Worm (Caenorhabditis elegans) whole organism, early embryonic: ENCODE measurements around the gene C13A10.1.

ENCODE experiments used
- B0310.2 ChIP-seq: sonication (generic microtip); optimal IDR thresholded peaks from 2 replicates; lab custom pipeline; 2016; ENCODE audit warnings: mild to moderate bottlenecking, missing genetic modification characterization, missing compliant biosample characterization
- F13C5.2 ChIP-seq: sonication (generic microtip); optimal IDR thresholded peaks from 2 replicates; lab custom pipeline; 2017; ENCODE audit warnings: mild to moderate bottlenecking, missing genetic modification characterization, inconsistent platforms, missing compliant biosample characterization
- aly-1 ChIP-seq: sonication (generic microtip); optimal IDR thresholded peaks from 2 replicates; lab custom pipeline; 2016; ENCODE audit warnings: missing genetic modification characterization, missing compliant biosample characterization
- ama-1 ChIP-seq: fragments of 150-350 bp; optimal IDR thresholded peaks from 2 replicates; lab custom pipeline; 2014
- ceh-13 ChIP-seq: fragments of 200-800 bp; sonication (Bioruptor generic); optimal IDR thresholded peaks from 2 replicates; lab custom pipeline; 2018; ENCODE audit warnings: mild to moderate bottlenecking, missing genetic modification characterization, missing compliant biosample characterization
- ceh-36 ChIP-seq: sonication (generic microtip); optimal IDR thresholded peaks from 2 replicates; lab custom pipeline; 2016; ENCODE audit warnings: missing genetic modification characterization, inconsistent platforms, missing compliant biosample characterization
- ets-7 ChIP-seq: sonication (generic microtip); optimal IDR thresholded peaks from 2 replicates; lab custom pipeline; 2016; ENCODE audit warnings: missing genotype, missing genetic modification characterization, missing compliant biosample characterization
- flt-1 ChIP-seq: fragments of 200-800 bp; sonication (Bioruptor generic); IDR thresholded peaks from 2 replicates; pipeline ENCODE4 v1.3.6; 2022; ENCODE audit warnings: missing genetic modification characterization, missing compliant biosample characterization
- hmbx-1 ChIP-seq: sonication (generic microtip); optimal IDR thresholded peaks from 2 replicates; lab custom pipeline; 2016; ENCODE audit warnings: mild to moderate bottlenecking, missing genetic modification characterization, missing compliant biosample characterization
- hmg-4 ChIP-seq: fragments of 200-800 bp; sonication (Bioruptor generic); optimal IDR thresholded peaks from 2 replicates; lab custom pipeline; 2018; ENCODE audit warnings: mild to moderate bottlenecking, missing genetic modification characterization, missing compliant biosample characterization
- hnd-1 ChIP-seq: sonication (generic microtip); optimal IDR thresholded peaks from 2 replicates; lab custom pipeline; 2016; ENCODE audit warnings: missing genetic modification characterization, missing compliant biosample characterization
- pes-1 ChIP-seq: fragments of 200-800 bp; sonication (Bioruptor generic); IDR thresholded peaks from 2 replicates; pipeline ENCODE4 v1.3.6; 2022; ENCODE audit warnings: missing genetic modification reagents, missing genetic modification characterization, missing compliant biosample characterization
- scrt-1 ChIP-seq: fragments of 200-800 bp; sonication (Bioruptor generic); IDR thresholded peaks from 2 replicates; pipeline ENCODE4 v1.3.6; 2022; ENCODE audit warnings: missing genetic modification characterization, missing compliant biosample characterization
- sea-1 ChIP-seq: fragments of 200-800 bp; sonication (Bioruptor generic); conservative IDR thresholded peaks from 2 replicates; pipeline ENCODE4 v1.3.6; 2022; ENCODE audit warnings: missing genetic modification characterization, missing compliant biosample characterization
- tbx-11 ChIP-seq: fragments of 200-800 bp; sonication (Bioruptor generic); IDR thresholded peaks from 2 replicates; pipeline ENCODE4 v1.3.6; 2022; ENCODE audit warnings: missing genetic modification characterization, missing compliant biosample characterization
- tbx-37 ChIP-seq: fragments of 200-800 bp; sonication (Bioruptor generic); conservative IDR thresholded peaks from 2 replicates; pipeline ENCODE4 v1.3.6; 2022; ENCODE audit warnings: missing genetic modification reagents, missing genetic modification characterization, missing compliant biosample characterization
- tra-4 ChIP-seq: sonication (generic microtip); optimal IDR thresholded peaks from 2 replicates; lab custom pipeline; 2017; ENCODE audit warnings: missing genetic modification characterization, missing compliant biosample characterization

C13A10.1 gene

DNA sequence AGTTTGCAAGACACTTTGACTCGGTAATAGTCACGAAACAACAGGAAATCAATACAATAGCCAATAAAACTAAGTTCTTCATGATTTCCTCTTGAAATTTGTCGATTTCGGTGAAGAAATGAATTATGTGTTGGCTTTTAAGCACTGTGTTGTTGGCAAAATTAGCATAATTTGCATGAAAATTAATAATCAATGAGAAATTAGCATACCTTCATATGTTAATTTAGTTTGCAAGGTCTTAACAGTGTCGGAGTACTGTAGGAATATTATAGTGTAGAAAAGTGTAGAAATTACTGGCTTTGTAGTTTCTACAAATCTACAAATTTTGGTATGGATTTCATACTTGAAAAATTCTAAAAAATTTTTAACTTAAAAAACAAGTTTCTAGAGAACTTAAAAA lies 26.2 kb upstream of the C13A10.1 start, which contains the start of gene F54D12.9:
TSS of gene F54D12.9 (minus strand) at position 101 of the 400 bp plus-strand sequence.
- TF ChIP-seq tbx-11 (no peak), F13C5.2 (tag; lab: Kevin White, UChicago) (no peak), ama-1 (lab: Kevin White, UChicago) (no peak), hnd-1 (no peak), hmbx-1 (tag; lab: Kevin White, UChicago) (no peak), flt-1 (GFP tag; lab: Robert Waterston, UW) (no peak), aly-1 (no peak)

DNA sequence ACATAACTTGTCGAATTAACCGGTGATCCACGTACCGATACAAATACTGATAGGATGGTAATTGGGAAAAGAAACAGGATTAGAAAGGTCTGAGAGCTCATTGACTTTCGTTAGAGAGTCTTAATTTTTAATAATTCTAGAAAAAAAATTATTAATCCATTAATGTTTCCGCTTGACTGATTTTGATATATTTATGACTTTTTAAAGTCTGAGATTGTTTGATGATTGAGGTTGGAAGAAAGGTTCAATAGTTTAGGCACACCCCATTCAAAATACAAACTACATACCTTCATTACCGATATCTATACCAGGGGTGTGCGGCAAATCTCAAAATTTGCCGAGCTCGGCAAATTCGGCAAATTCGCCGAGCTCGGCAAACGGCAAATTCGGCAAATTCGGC lies 22.8 kb upstream of the C13A10.1 start, which contains the start of gene F54D12.10:
TSS of gene F54D12.10 (minus strand) at position 101 of the 400 bp plus-strand sequence.
- TF ChIP-seq B0310.2 (no peak), ceh-36 (tag; lab: Kevin White, UChicago) (no peak)

DNA sequence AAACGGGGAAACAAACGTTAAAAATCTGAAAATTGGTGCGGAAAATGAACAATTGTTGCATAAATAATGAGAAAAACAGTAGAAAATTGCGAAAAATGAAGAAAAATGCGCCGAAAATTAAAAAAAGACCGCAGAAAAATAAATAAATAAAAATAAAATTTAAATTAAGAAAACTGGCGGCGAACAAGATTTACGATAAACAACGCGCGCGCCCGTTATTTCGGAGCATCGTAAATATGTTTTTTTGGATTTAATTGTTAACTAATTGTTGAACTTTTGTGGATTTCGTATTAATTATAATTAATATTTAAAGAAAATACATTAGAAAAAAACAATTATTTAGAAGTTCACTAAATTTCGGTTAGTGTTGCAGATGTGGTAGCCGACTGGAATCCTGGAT lies 21.3 kb upstream of the C13A10.1 start:
- TF ChIP-seq tbx-11, result no peak
- TF ChIP-seq hnd-1, result no peak
- no peak for TF ChIP-seq aly-1

DNA sequence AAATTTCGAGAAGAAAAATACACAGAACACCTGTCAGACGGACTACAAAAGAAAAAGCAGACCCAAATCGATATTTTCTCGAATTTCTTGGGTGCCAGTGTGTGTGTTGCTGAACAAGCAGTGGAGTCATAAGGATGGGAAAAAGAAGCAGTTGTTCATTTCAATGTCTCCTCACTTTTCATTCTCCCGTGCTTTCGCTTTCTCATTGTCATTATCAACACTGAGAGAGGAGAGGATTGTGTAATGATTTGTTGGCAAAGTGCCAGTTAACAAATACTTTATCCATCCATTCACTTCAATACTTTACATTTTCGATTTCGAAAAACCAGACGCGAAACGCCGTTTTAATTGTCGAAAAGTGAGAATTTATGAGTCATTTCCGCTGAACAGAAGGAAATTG lies 20.2 kb upstream of the C13A10.1 start:
- TF ChIP-seq tbx-11 (no peak), scrt-1 (GFP tag; lab: Robert Waterston, UW) (no peak), ceh-36 (tag; lab: Kevin White, UChicago) (no peak), sea-1 (GFP tag; lab: Robert Waterston, UW) (no peak), ceh-13 (GFP tag; lab: Kevin White, UChicago) (no peak), hmg-4 (GFP tag; lab: Kevin White, UChicago) (no peak), aly-1 (no peak), pes-1 (GFP tag; lab: Robert Waterston, UW) (no peak), B0310.2 (no peak), flt-1 (GFP tag; lab: Robert Waterston, UW) (no peak), ets-7 (tag; lab: Kevin White, UChicago) (no peak), F13C5.2 (tag; lab: Kevin White, UChicago) (no peak)

DNA sequence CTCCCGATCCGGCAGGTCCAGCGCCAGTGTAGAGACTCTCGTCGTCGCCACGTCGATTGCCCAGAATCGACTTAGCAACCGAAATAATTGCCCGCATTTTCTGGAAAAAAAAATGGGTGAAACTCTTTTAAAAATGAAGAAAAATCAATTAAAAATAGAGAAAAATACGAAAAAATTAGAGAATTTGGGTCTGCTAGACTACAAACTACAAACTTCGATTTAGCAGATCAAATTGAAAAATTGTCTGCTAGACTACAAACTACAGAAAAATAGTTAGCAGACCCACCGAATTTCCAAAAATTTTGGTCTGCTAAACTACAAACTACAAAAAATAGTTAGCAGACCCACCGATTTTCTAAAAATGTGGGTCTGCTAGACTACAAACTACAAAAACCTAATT lies 19.4 kb upstream of the C13A10.1 start, which contains the start of gene rog-1:
TSS of gene rog-1 (minus strand) at position 101 of the 400 bp plus-strand sequence.
- TF ChIP-seq tbx-11, result no peak
- no peak for TF ChIP-seq pes-1 (GFP tag; lab: Robert Waterston, UW)
- TF ChIP-seq tbx-37, result no peak
- TF ChIP-seq ceh-13 (GFP tag; lab: Kevin White, UChicago), result no peak
- TF ChIP-seq B0310.2, result no peak

DNA sequence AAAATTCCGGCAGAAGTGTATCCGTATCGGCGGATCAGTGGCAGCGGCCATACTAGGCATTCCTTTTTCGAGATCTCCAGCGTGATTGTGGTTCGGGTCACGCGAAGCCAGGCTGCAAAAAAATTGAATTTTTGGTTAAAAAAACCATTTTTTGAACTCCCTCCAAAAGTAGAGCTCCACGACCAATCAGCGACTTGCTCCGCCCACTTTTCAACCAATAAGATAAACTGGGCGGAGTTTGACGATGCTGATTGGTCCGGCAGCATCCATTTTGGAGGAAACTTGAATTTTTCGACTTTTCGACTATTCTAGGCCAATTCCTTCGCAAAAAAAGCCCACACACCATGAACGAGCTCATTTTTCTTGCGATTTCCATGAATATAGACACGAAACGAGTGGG lies 19.0 kb upstream of the C13A10.1 start:
- TF ChIP-seq ama-1 (lab: Kevin White, UChicago), result no peak
- TF ChIP-seq hnd-1, result no peak
- TF ChIP-seq hmg-4 (GFP tag; lab: Kevin White, UChicago), result no peak
- no peak for TF ChIP-seq B0310.2
- no peak for TF ChIP-seq ceh-13 (GFP tag; lab: Kevin White, UChicago)
- no peak for TF ChIP-seq pes-1 (GFP tag; lab: Robert Waterston, UW)

DNA sequence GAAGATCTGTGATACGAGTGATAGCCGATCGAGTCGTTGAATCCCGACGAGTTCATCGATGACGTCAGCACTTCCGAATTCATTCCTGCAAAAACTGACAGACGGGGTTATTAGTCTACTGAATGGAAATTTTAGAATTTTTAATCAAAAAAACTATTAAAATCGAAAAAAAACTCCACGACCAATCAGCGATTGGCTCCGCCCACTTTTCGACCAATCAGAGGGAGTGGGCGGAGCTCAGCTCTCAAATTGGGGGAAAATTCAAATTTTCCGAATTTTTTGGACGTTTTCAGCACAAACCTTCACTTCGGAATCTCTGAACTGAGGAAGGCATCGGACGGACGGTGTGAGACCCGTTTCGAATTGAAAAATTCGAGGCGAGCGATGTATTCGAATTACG lies 17.5 kb upstream of the C13A10.1 start:
- TF ChIP-seq F13C5.2 (tag; lab: Kevin White, UChicago) (no peak), ceh-36 (tag; lab: Kevin White, UChicago) (no peak), hnd-1 (no peak), ceh-13 (GFP tag; lab: Kevin White, UChicago) (no peak)

DNA sequence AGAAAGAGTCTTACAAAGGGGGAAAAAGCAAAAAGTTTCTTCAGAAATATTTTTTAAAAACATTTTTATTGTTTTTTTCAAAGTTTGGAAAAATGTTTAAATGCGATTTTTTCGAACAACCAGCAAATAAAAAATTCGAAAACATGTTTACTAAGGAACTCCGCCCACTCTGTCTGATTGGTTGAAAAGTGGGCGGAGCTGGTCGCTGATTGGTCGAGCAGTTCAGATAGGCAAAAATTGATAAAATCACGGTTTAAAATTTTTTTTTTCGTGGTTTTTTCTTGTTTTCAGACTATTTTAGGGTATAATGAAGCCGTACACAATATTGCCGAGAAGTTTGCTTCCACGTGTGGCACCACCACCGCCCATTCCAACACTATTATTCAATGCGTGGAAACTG lies 16.7 kb upstream of the C13A10.1 start:
- TF ChIP-seq F13C5.2 (tag; lab: Kevin White, UChicago), result no peak
- no peak for TF ChIP-seq B0310.2
- no peak for TF ChIP-seq scrt-1 (GFP tag; lab: Robert Waterston, UW)
- no peak for TF ChIP-seq ceh-13 (GFP tag; lab: Kevin White, UChicago)
- TF ChIP-seq tra-4 (tag; lab: Kevin White, UChicago), result no peak
- no peak for TF ChIP-seq ama-1 (lab: Kevin White, UChicago)
- TF ChIP-seq hmbx-1 (tag; lab: Kevin White, UChicago), result no peak
- no peak for TF ChIP-seq sea-1 (GFP tag; lab: Robert Waterston, UW)
- no peak for TF ChIP-seq tbx-37
- TF ChIP-seq ets-7 (tag; lab: Kevin White, UChicago), result no peak
- TF ChIP-seq ceh-36 (tag; lab: Kevin White, UChicago), result no peak
- no peak for TF ChIP-seq flt-1 (GFP tag; lab: Robert Waterston, UW)

DNA sequence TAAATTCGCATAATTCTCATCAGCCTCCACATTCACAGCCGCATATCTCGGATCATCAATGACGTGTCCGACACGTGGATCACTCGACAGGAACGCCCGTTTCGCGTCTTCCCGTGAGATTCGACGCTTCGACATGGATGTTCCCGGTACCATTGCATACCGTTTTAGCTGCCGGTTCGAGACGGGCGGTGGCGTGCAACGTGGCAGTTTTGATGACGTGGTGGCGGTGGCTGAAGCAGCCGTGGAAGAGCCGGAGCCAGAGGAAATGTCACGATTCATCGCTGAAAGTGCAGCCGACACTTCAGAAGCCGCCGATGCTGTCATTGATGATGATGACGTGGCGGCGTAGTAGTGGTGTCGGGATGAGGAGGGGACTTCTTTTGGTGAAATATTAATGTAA lies 16.1 kb upstream of the C13A10.1 start:
- TF ChIP-seq F13C5.2 (tag; lab: Kevin White, UChicago) (no peak), B0310.2 (no peak), sea-1 (GFP tag; lab: Robert Waterston, UW) (no peak), ceh-36 (tag; lab: Kevin White, UChicago) (no peak), pes-1 (GFP tag; lab: Robert Waterston, UW) (no peak), ets-7 (tag; lab: Kevin White, UChicago) (no peak), tbx-37 (no peak), hnd-1 (no peak), scrt-1 (GFP tag; lab: Robert Waterston, UW) (no peak), ceh-13 (GFP tag; lab: Kevin White, UChicago) (no peak), tra-4 (tag; lab: Kevin White, UChicago) (no peak), ama-1 (lab: Kevin White, UChicago) (no peak), tbx-11 (no peak)
